Fruit fly (Drosophila melanogaster) whole organism, embryonic: ENCODE results near the gene Mocs1.

Experiments used
- Asciz ChIP-seq: fragments of 200-800 bp; sonication (Bioruptor generic); optimal IDR thresholded peaks from 2 replicates; lab custom pipeline; 2017; ENCODE audit warnings: missing biosample characterization, mild to moderate bottlenecking, missing genetic modification characterization, missing genetic modification reagents
- BtbVII ChIP-seq: fragments of 200-800 bp; sonication (Bioruptor generic); optimal IDR thresholded peaks from 3 replicates; lab custom pipeline; 2017; ENCODE audit warnings: missing biosample characterization, mild to moderate bottlenecking, missing genetic modification characterization
- Bteb2 ChIP-seq: fragments of 200-800 bp; sonication (Bioruptor generic); optimal IDR thresholded peaks from 2 replicates; lab custom pipeline; 2016; ENCODE audit warnings: missing biosample characterization, missing genetic modification characterization
- CG10979 ChIP-seq: fragments of 200-800 bp; sonication (Bioruptor generic); optimal IDR thresholded peaks from 2 replicates; lab custom pipeline; 2018; ENCODE audit warnings: missing biosample characterization, mild to moderate bottlenecking, missing genetic modification characterization, moderate library complexity
- CG11695 ChIP-seq: fragments of 200-800 bp; sonication (Bioruptor generic); IDR thresholded peaks from 3 replicates; pipeline ENCODE4 v1.3.6; 2022; ENCODE audit warnings: missing biosample characterization, missing genetic modification characterization
- CG12104 ChIP-seq: fragments of 200-800 bp; sonication (Bioruptor generic); optimal IDR thresholded peaks from 3 replicates; lab custom pipeline; 2016; ENCODE audit warnings: missing biosample characterization, missing genetic modification characterization
- CG12299 ChIP-seq: fragments of 200-800 bp; sonication (Bioruptor generic); optimal IDR thresholded peaks from 2 replicates; lab custom pipeline; 2018; ENCODE audit warnings: missing biosample characterization, mild to moderate bottlenecking, missing genetic modification characterization
- CG13287 ChIP-seq: fragments of 200-800 bp; sonication (Bioruptor generic); IDR thresholded peaks from 2 replicates; pipeline ENCODE4 v1.3.6; 2022; ENCODE audit warnings: missing biosample characterization, missing genetic modification characterization; ENCODE audit not compliant: partially characterized antibody
- CG17361 ChIP-seq: fragments of 200-800 bp; sonication (Bioruptor generic); IDR thresholded peaks from 3 replicates; pipeline ENCODE4 v1.3.6; 2022; ENCODE audit warnings: missing biosample characterization, missing genetic modification characterization
- CG18619 ChIP-seq: fragments of 200-800 bp; sonication (Bioruptor generic); optimal IDR thresholded peaks from 3 replicates; lab custom pipeline; 2017; ENCODE audit warnings: missing biosample characterization, mild to moderate bottlenecking, missing genetic modification characterization
- CG2712 ChIP-seq: fragments of 200-800 bp; optimal IDR thresholded peaks from 3 replicates; lab custom pipeline; 2019; ENCODE audit warnings: missing biosample characterization, mild to moderate bottlenecking, missing genetic modification characterization, moderate library complexity
- CG2875 ChIP-seq: fragments of 200-800 bp; sonication (Bioruptor generic); optimal IDR thresholded peaks from 2 replicates; lab custom pipeline; 2017; ENCODE audit warnings: missing biosample characterization, mild to moderate bottlenecking, missing genetic modification characterization, missing genetic modification reagents
- CG3065 ChIP-seq: fragments of 200-800 bp; sonication (Bioruptor generic); optimal IDR thresholded peaks from 2 replicates; lab custom pipeline; 2016; ENCODE audit warnings: missing biosample characterization, missing genetic modification characterization
- CG32772 ChIP-seq: fragments of 200-800 bp; sonication (Bioruptor generic); IDR thresholded peaks from 2 replicates; pipeline ENCODE4 v1.3.6; 2022; ENCODE audit warnings: missing biosample characterization, missing genetic modification characterization
- CG33557 ChIP-seq: fragments of 200-800 bp; sonication (Bioruptor generic); optimal IDR thresholded peaks from 2 replicates; lab custom pipeline; 2019; ENCODE audit warnings: missing biosample characterization, mild to moderate bottlenecking, missing genetic modification characterization, moderate library complexity
- CG34224 ChIP-seq: fragments of 200-800 bp; sonication (Bioruptor generic); IDR thresholded peaks from 3 replicates; pipeline ENCODE4 v1.3.6; 2022; ENCODE audit warnings: missing biosample characterization, missing genetic modification characterization; ENCODE audit not compliant: partially characterized antibody
- CG34422 ChIP-seq: fragments of 200-800 bp; sonication (Bioruptor generic); IDR thresholded peaks from 3 replicates; pipeline ENCODE4 v1.3.6; 2022; ENCODE audit warnings: missing biosample characterization, missing genetic modification characterization
- CG4617 ChIP-seq: fragments of 200-800 bp; sonication (Bioruptor generic); optimal IDR thresholded peaks from 3 replicates; lab custom pipeline; 2016; ENCODE audit warnings: missing biosample characterization, missing genetic modification characterization, borderline replicate concordance
- CG6813 ChIP-seq: fragments of 200-800 bp; sonication (Bioruptor generic); optimal IDR thresholded peaks from 2 replicates; lab custom pipeline; 2017; ENCODE audit warnings: missing biosample characterization, missing genetic modification characterization, mild to moderate bottlenecking, moderate library complexity, missing genetic modification reagents
- CG7271 ChIP-seq: fragments of 200-800 bp; sonication (Bioruptor generic); optimal IDR thresholded peaks from 2 replicates; lab custom pipeline; 2018; ENCODE audit warnings: missing biosample characterization, mild to moderate bottlenecking, missing genetic modification characterization, moderate library complexity
- CG7372 ChIP-seq: fragments of 200-800 bp; sonication (Bioruptor generic); IDR thresholded peaks from 2 replicates; pipeline ENCODE4 v1.3.6; 2022; ENCODE audit warnings: missing biosample characterization, missing genetic modification characterization
- CG7556 ChIP-seq: fragments of 200-800 bp; sonication (Bioruptor generic); optimal IDR thresholded peaks from 2 replicates; lab custom pipeline; 2017; ENCODE audit warnings: missing biosample characterization, mild to moderate bottlenecking, missing genetic modification characterization
- CG8765 ChIP-seq: fragments of 200-800 bp; sonication (Bioruptor generic); IDR thresholded peaks from 2 replicates; pipeline ENCODE4 v1.3.6; 2022; ENCODE audit warnings: missing biosample characterization, missing genetic modification characterization
- Camta ChIP-seq: fragments of 200-800 bp; sonication (Bioruptor generic); optimal IDR thresholded peaks from 2 replicates; lab custom pipeline; 2016; ENCODE audit warnings: missing biosample characterization, missing genetic modification characterization
- CoRest ChIP-seq: fragments of 200-800 bp; sonication (Bioruptor generic); optimal IDR thresholded peaks from 3 replicates; lab custom pipeline; 2018; ENCODE audit warnings: missing biosample characterization, mild to moderate bottlenecking, missing genetic modification characterization, moderate library complexity
- MESR4 ChIP-seq: fragments of 200-800 bp; sonication (Bioruptor generic); optimal IDR thresholded peaks from 2 replicates; lab custom pipeline; 2018; ENCODE audit warnings: missing biosample characterization, mild to moderate bottlenecking, missing genetic modification characterization, moderate library complexity
- NfI ChIP-seq: fragments of 200-800 bp; sonication (Bioruptor generic); optimal IDR thresholded peaks from 3 replicates; lab custom pipeline; 2018; ENCODE audit warnings: missing biosample characterization, mild to moderate bottlenecking, missing genetic modification characterization, moderate library complexity
- Oli ChIP-seq: fragments of 200-800 bp; sonication (Bioruptor generic); optimal IDR thresholded peaks from 2 replicates; lab custom pipeline; 2018; ENCODE audit warnings: missing biosample characterization, mild to moderate bottlenecking, missing genetic modification characterization, moderate library complexity
- Rfx ChIP-seq: fragments of 200-800 bp; sonication (Bioruptor generic); IDR thresholded peaks from 2 replicates; pipeline ENCODE4 v1.3.6; 2022; ENCODE audit warnings: missing biosample characterization, missing genetic modification characterization
- ab ChIP-seq: fragments of 200-800 bp; sonication (Bioruptor generic); optimal IDR thresholded peaks from 2 replicates; lab custom pipeline; 2016; ENCODE audit warnings: missing biosample characterization, missing genetic modification characterization
- aop ChIP-seq: fragments of 200-800 bp; sonication (Bioruptor generic); IDR thresholded peaks from 2 replicates; pipeline ENCODE4 v1.3.6; 2022; ENCODE audit warnings: missing biosample characterization, missing genetic modification characterization
- ase ChIP-seq: fragments of 200-800 bp; sonication (Bioruptor generic); IDR thresholded peaks from 3 replicates; pipeline ENCODE4 v1.3.6; 2022; ENCODE audit warnings: missing biosample characterization, missing genetic modification characterization
- br ChIP-seq: fragments of >200 bp; optimal IDR thresholded peaks from 2 replicates; lab custom pipeline; 2017
- caup ChIP-seq: fragments of 200-800 bp; sonication (Bioruptor generic); optimal IDR thresholded peaks from 3 replicates; lab custom pipeline; 2017; ENCODE audit warnings: missing biosample characterization, mild to moderate bottlenecking, missing genetic modification characterization, moderate library complexity; ENCODE audit not compliant: severe bottlenecking
- danr ChIP-seq: fragments of 200-800 bp; sonication (Bioruptor generic); IDR thresholded peaks from 2 replicates; pipeline ENCODE4 v1.3.6; 2022; ENCODE audit warnings: missing biosample characterization, missing genetic modification characterization
- eve ChIP-seq, 2 experiments: fragments of >200 bp; optimal IDR thresholded peaks; 2 replicates each; lab custom pipeline; 2017; ENCODE audit warnings: missing biosample characterization in 2 of 2, missing genetic modification characterization in 2 of 2
- ewg ChIP-seq: fragments of 200-800 bp; sonication (Bioruptor generic); optimal IDR thresholded peaks from 3 replicates; lab custom pipeline; 2017; ENCODE audit warnings: mild to moderate bottlenecking, missing biosample characterization, missing genetic modification reagents, missing genetic modification characterization
- gcm ChIP-seq: fragments of 200-800 bp; sonication (Bioruptor generic); optimal IDR thresholded peaks from 2 replicates; lab custom pipeline; 2019; ENCODE audit warnings: missing biosample characterization, mild to moderate bottlenecking, missing genetic modification characterization, moderate library complexity
- grn ChIP-seq: fragments of 200-800 bp; sonication (Bioruptor generic); optimal IDR thresholded peaks from 3 replicates; lab custom pipeline; 2017; ENCODE audit warnings: missing biosample characterization, missing genetic modification characterization
- hb ChIP-seq: fragments of 200-800 bp; sonication (Bioruptor generic); IDR thresholded peaks from 3 replicates; pipeline ENCODE4 v1.3.6; 2022; ENCODE audit warnings: missing biosample characterization, missing genetic modification characterization; ENCODE audit not compliant: partially characterized antibody
- klu ChIP-seq: fragments of 200-800 bp; sonication (Bioruptor generic); IDR thresholded peaks from 2 replicates; pipeline ENCODE4 v1.3.6; 2022; ENCODE audit warnings: missing biosample characterization, missing genetic modification characterization
- knrl ChIP-seq: fragments of 200-800 bp; sonication (Bioruptor generic); IDR thresholded peaks from 3 replicates; pipeline ENCODE4 v1.3.6; 2022; ENCODE audit warnings: missing biosample characterization, missing genetic modification characterization; ENCODE audit not compliant: partially characterized antibody
- nerfin-1 ChIP-seq: fragments of 200-800 bp; sonication (Bioruptor generic); optimal IDR thresholded peaks from 3 replicates; lab custom pipeline; 2019; ENCODE audit warnings: missing biosample characterization, mild to moderate bottlenecking, missing genetic modification characterization, moderate library complexity
- slou ChIP-seq: fragments of 200-800 bp; sonication (Bioruptor generic); optimal IDR thresholded peaks from 3 replicates; lab custom pipeline; 2016; ENCODE audit warnings: missing biosample characterization, missing genetic modification characterization
- tio ChIP-seq: fragments of 200-800 bp; sonication (Bioruptor generic); optimal IDR thresholded peaks from 2 replicates; lab custom pipeline; 2017; ENCODE audit warnings: missing biosample characterization, missing genetic modification characterization, inconsistent platforms
- ttk ChIP-seq: fragments of 200-800 bp; sonication (Bioruptor generic); IDR thresholded peaks from 2 replicates; pipeline ENCODE4 v2.1.2; 2022; ENCODE audit warnings: missing biosample characterization, missing genetic modification characterization
- twi ChIP-seq: fragments of 200-800 bp; optimal IDR thresholded peaks from 2 replicates; lab custom pipeline; 2019; ENCODE audit warnings: missing biosample characterization, mild to moderate bottlenecking, missing genetic modification characterization, moderate library complexity
- vnd ChIP-seq: fragments of 200-800 bp; sonication (Bioruptor generic); IDR thresholded peaks from 3 replicates; pipeline ENCODE4 v1.3.6; 2022; ENCODE audit warnings: missing biosample characterization, missing genetic modification characterization; ENCODE audit not compliant: partially characterized antibody
- yki ChIP-seq: fragments of >200 bp; optimal IDR thresholded peaks from 3 replicates; lab custom pipeline; 2018
- zen2 ChIP-seq: fragments of 200-800 bp; sonication (Bioruptor generic); IDR thresholded peaks from 3 replicates; pipeline ENCODE4 v1.3.6; 2022; ENCODE audit warnings: missing biosample characterization, missing genetic modification characterization; ENCODE audit not compliant: partially characterized antibody

Gene Mocs1

DNA sequence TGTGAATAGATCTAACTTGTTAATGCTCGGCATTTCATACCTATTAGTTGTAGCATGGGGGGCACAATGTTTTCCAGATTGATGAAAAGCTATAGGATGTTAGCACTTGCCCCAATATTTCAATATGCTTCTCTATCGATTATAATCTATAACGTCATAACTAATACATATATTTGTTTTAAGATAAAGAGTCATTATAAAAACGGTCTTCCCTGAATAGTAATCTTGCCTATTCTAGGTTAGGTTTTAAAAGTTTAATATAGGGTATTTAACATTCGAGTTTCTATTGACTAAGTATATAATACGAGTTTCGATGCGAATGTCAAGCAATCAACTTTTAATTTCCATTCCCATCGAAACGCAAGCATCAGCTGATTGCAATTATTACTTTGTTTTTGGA lies 9.1 kb upstream of the Mocs1 start, which contains the start of the genes CG6321 and Blos2 (continued):
- TF ChIP-seq CG17361: peak; percentile 81
- TF ChIP-seq CG2712 (tag; lab: Kevin White, UChicago): peak; percentile 89
- peak; percentile 79 for TF ChIP-seq CG7556
- 0 out of 2 replicates have a peak, but pooled peaks have one; percentile 14 for TF ChIP-seq CG13287 (GFP tag; lab: Robert Waterston, UW)
- TF ChIP-seq CoRest (tag; lab: Kevin White, UChicago): peak; percentile 85
- no peak for TF ChIP-seq yki (lab: Kevin White, UChicago)
- TF ChIP-seq Camta: peak; percentile 19
- peak; percentile 51 for TF ChIP-seq twi
- peak; percentile 21 for TF ChIP-seq grn (GFP tag; lab: Kevin White, UChicago)
- TF ChIP-seq CG34224: no peak
- TF ChIP-seq CG7372: no peak
- no peak for TF ChIP-seq aop (GFP tag; lab: Robert Waterston, UW)
- peak; percentile 57 for TF ChIP-seq Bteb2 (GFP tag; lab: Kevin White, UChicago)
- peak; percentile 8 for TF ChIP-seq slou (GFP tag; lab: Kevin White, UChicago)
- TF ChIP-seq br (lab: Kevin White, UChicago): no peak
- TF ChIP-seq nerfin-1 (tag; lab: Kevin White, UChicago): peak; percentile 74
- no peak for TF ChIP-seq hb
- TF ChIP-seq gcm (GFP tag; lab: Kevin White, UChicago): peak; percentile 81
- peak; percentile 36 for TF ChIP-seq CG2875
- peak; percentile 78 for TF ChIP-seq Oli
- TF ChIP-seq CG12299 (tag; lab: Kevin White, UChicago): peak; percentile 76
- TF ChIP-seq vnd (GFP tag; lab: Robert Waterston, UW): no peak
- TF ChIP-seq NfI: peak; percentile 66
- TF ChIP-seq CG12104: peak; percentile 68
- 0 out of 2 replicates have a peak, but pooled peaks have one; percentile 5 for TF ChIP-seq CG32772 (GFP tag; lab: Robert Waterston, UW)
- peak; percentile 72 for TF ChIP-seq caup (GFP tag; lab: Kevin White, UChicago)
- peak; percentile 18 for TF ChIP-seq CG7271 (tag; lab: Kevin White, UChicago)
- 0 out of 2 replicates have a peak, but pooled peaks have one; percentile 44 for TF ChIP-seq danr (GFP tag; lab: Robert Waterston, UW)
- peak; percentile 79 for TF ChIP-seq Rfx (GFP tag; lab: Robert Waterston, UW)
- TF ChIP-seq CG34422 (GFP tag; lab: Robert Waterston, UW): 0 out of 3 replicates have a peak, but pooled peaks have one; percentile 38
- peak; percentile 58 for TF ChIP-seq CG18619 (GFP tag; lab: Kevin White, UChicago)
- peak in 1 of 2 experiments; percentile 83 for TF ChIP-seq eve (GFP tag; optimal IDR thresholded peaks at IDR 0.05; lab: Kevin White, UChicago)
- peak; percentile 55 for TF ChIP-seq ttk (GFP tag; lab: Robert Waterston, UW)
- TF ChIP-seq CG3065 (GFP tag; lab: Kevin White, UChicago): no peak
- TF ChIP-seq zen2: no peak
- peak; percentile 52 for TF ChIP-seq klu
- TF ChIP-seq MESR4 (GFP tag; lab: Kevin White, UChicago): no peak
- TF ChIP-seq CG6813 (GFP tag; lab: Kevin White, UChicago): peak; percentile 26
- TF ChIP-seq BtbVII (GFP tag; lab: Kevin White, UChicago): peak; percentile 71
- TF ChIP-seq ab (GFP tag; lab: Kevin White, UChicago): no peak
- TF ChIP-seq CG4617 (GFP tag; lab: Kevin White, UChicago): peak; percentile 34
- peak; percentile 59 for TF ChIP-seq CG33557
- TF ChIP-seq knrl (GFP tag; lab: Robert Waterston, UW): no peak
- TF ChIP-seq ewg: peak; percentile 35
- TF ChIP-seq CG8765 (GFP tag; lab: Robert Waterston, UW): no peak
- peak; percentile 39; the same call in 1 of the 3 replicates for TF ChIP-seq ase (GFP tag; lab: Robert Waterston, UW)
- TF ChIP-seq tio (GFP tag; lab: Kevin White, UChicago): peak; percentile 37
- peak; percentile 81 for TF ChIP-seq CG10979 (tag; lab: Kevin White, UChicago)
- peak; percentile 59 for TF ChIP-seq Asciz (GFP tag; lab: Kevin White, UChicago)
- peak; percentile 82 for TF ChIP-seq CG11695 (GFP tag; lab: Robert Waterston, UW)
